Worm (Caenorhabditis elegans): ENCODE measurements around the gene C49F5.3.

Gene C49F5.3

ce11 chrX:12017908-12018479 is 34.6 kb upstream of the C49F5.3 start, which contains the start of the genes nmat-1 and ucr-2.1 (continued):
- peak; percentile 35 for TF ChIP-seq nhr-237 (tag; optimal IDR thresholded peaks at IDR 0.05)
- peak; percentile 76 for TF ChIP-seq lin-15B (tag; optimal IDR thresholded peaks at IDR 0.05)
- TF ChIP-seq unc-62 (GFP tag; optimal IDR thresholded peaks at IDR 0.05): no peak
- no peak for TF ChIP-seq egl-27 (tag; optimal IDR thresholded peaks at IDR 0.05)
- peak; percentile 27 for TF ChIP-seq ceh-8 (GFP tag; optimal IDR thresholded peaks at IDR 0.05)
- no peak for TF ChIP-seq mab-9 (GFP tag; IDR thresholded peaks at IDR 0.05)
- TF ChIP-seq swsn-7 (tag; optimal IDR thresholded peaks at IDR 0.05): peak; percentile 80
- TF ChIP-seq alr-1 (tag; optimal IDR thresholded peaks at IDR 0.05; ENCODE audit: borderline replicate concordance): no peak
- peak in 3 of 6 experiments; percentile 24 to 79 (median 40) for TF ChIP-seq elt-3 (tag; optimal IDR thresholded peaks at IDR 0.05)
- TF ChIP-seq nhr-76 (tag; optimal IDR thresholded peaks at IDR 0.05): no peak
- TF ChIP-seq fkh-4 (tag; optimal IDR thresholded peaks at IDR 0.05; ENCODE audit: borderline replicate concordance): no peak
- TF ChIP-seq mdl-1 (tag; optimal IDR thresholded peaks at IDR 0.05): peak in 1 of 2 experiments; percentile 87
- no peak for TF ChIP-seq tlp-1 (tag; optimal IDR thresholded peaks at IDR 0.05)
- TF ChIP-seq nhr-77 (tag; optimal IDR thresholded peaks at IDR 0.05): peak; percentile 62
- TF ChIP-seq efl-1 (optimal IDR thresholded peaks at IDR 0.05): peak; percentile 54 to 58
- TF ChIP-seq efl-1 (GFP tag; optimal IDR thresholded peaks at IDR 0.05 in 1 of 2): peak in 1 of 2 experiments; percentile 45
- TF ChIP-seq lin-14 (GFP tag; optimal IDR thresholded peaks at IDR 0.05): peak; percentile 97
- TF ChIP-seq egl-13 (tag; optimal IDR thresholded peaks at IDR 0.05): peak; percentile 68
- TF ChIP-seq ztf-4 (tag; optimal IDR thresholded peaks at IDR 0.05): peak; percentile 44
- TF ChIP-seq C16A3.4 (tag; optimal IDR thresholded peaks at IDR 0.05): peak; percentile 89
- no peak for TF ChIP-seq ceh-63 (GFP tag; optimal IDR thresholded peaks at IDR 0.05)
- no peak for TF ChIP-seq nhr-28 (tag; optimal IDR thresholded peaks at IDR 0.05)
- no peak for TF ChIP-seq ceh-90 (tag; optimal IDR thresholded peaks at IDR 0.05)
- TF ChIP-seq nhr-47 (tag; optimal IDR thresholded peaks at IDR 0.05): peak; percentile 81
- peak; percentile 39 for TF ChIP-seq C04F5.9 (tag; optimal IDR thresholded peaks at IDR 0.05)
- peak; percentile 54 for TF ChIP-seq jun-1 (tag; optimal IDR thresholded peaks at IDR 0.05)
- TF ChIP-seq grh-1 (GFP tag; IDR thresholded peaks at IDR 0.05): no peak
- no peak for TF ChIP-seq aly-2 (tag; optimal IDR thresholded peaks at IDR 0.05)
- no peak for TF ChIP-seq ces-1 (GFP tag; optimal IDR thresholded peaks at IDR 0.05)
- peak; percentile 51 for TF ChIP-seq unc-86 (tag; optimal IDR thresholded peaks at IDR 0.05)
- peak; percentile 88 for TF ChIP-seq mep-1 (tag; optimal IDR thresholded peaks at IDR 0.05)
- peak; percentile 87 for TF ChIP-seq xbp-1 (tag; optimal IDR thresholded peaks at IDR 0.05)
- peak; percentile 19 for TF ChIP-seq F16B12.6 (tag; optimal IDR thresholded peaks at IDR 0.05)
- peak; percentile 90 for TF ChIP-seq nhr-85 (tag)
- TF ChIP-seq fkh-8 (tag; optimal IDR thresholded peaks at IDR 0.05): peak; percentile 73
- TF ChIP-seq skn-1 (tag; optimal IDR thresholded peaks at IDR 0.05): peak; percentile 74
- peak; percentile 93 for TF ChIP-seq nhr-20 (tag; optimal IDR thresholded peaks at IDR 0.05)
- TF ChIP-seq lsy-2 (tag; optimal IDR thresholded peaks at IDR 0.05): peak; percentile 56 to 77
- TF ChIP-seq ama-1 (optimal IDR thresholded peaks at IDR 0.05): no peak
- TF ChIP-seq fos-1 (tag; optimal IDR thresholded peaks at IDR 0.05): peak; percentile 19
- TF ChIP-seq sup-37 (GFP tag; optimal IDR thresholded peaks at IDR 0.05): no peak
- TF ChIP-seq efl-3 (GFP tag; optimal IDR thresholded peaks at IDR 0.05): no peak
- peak; percentile 90 for TF ChIP-seq nhr-71 (tag; optimal IDR thresholded peaks at IDR 0.05)
- peak; percentile 76 for TF ChIP-seq tbx-2 (tag; optimal IDR thresholded peaks at IDR 0.05)
- TF ChIP-seq dpl-1 (GFP tag; optimal IDR thresholded peaks at IDR 0.05): peak; percentile 48 to 54 (median 52)
- no peak for TF ChIP-seq ceh-88 (GFP tag; IDR thresholded peaks at IDR 0.05)
- peak; percentile 12; the same call in 1 of the 2 replicates for TF ChIP-seq isw-1 (GFP tag; IDR thresholded peaks at IDR 0.05)
- TF ChIP-seq lin-35 (GFP tag; optimal IDR thresholded peaks at IDR 0.05): peak; percentile 25 to 83
- TF ChIP-seq nhr-19 (GFP tag; conservative IDR thresholded peaks at IDR 0.05): peak; percentile 79
- TF ChIP-seq sox-4 (tag; optimal IDR thresholded peaks at IDR 0.05): no peak
- TF ChIP-seq hpl-2 (GFP tag; optimal IDR thresholded peaks at IDR 0.05): peak; percentile 75
- peak; percentile 23 to 71 (median 30) for TF ChIP-seq ceh-82 (tag; optimal IDR thresholded peaks at IDR 0.05)

Measured in whole organism, L1 larva.